Worm (Caenorhabditis elegans) whole organism, mixed stage, embryonic: Measurements from ENCODE around the gene C28C12.12.

Source experiments
- M03D4.4 ChIP-seq: sonication (generic microtip); optimal IDR thresholded peaks from 2 replicates; lab custom pipeline; 2017; ENCODE audit warnings: mild to moderate bottlenecking, missing genetic modification characterization, missing compliant biosample characterization
- bed-3 ChIP-seq: fragments of 200-800 bp; sonication (Bioruptor generic); optimal IDR thresholded peaks from 3 replicates; lab custom pipeline; 2018; ENCODE audit warnings: mild to moderate bottlenecking, missing genetic modification characterization, moderate library complexity, missing compliant biosample characterization
- blmp-1 ChIP-seq: fragments of 150-350 bp; optimal IDR thresholded peaks from 2 replicates; lab custom pipeline; 2014; ENCODE audit warnings: missing biosample characterization, missing genetic modification characterization
- ceh-39 ChIP-seq: fragments of 150-350 bp; optimal IDR thresholded peaks from 2 replicates; lab custom pipeline; 2014; ENCODE audit warnings: missing biosample characterization, missing genetic modification characterization
- ceh-43 ChIP-seq: fragments of 200-800 bp; sonication (Bioruptor generic); optimal IDR thresholded peaks from 2 replicates; lab custom pipeline; 2018; ENCODE audit warnings: mild to moderate bottlenecking, missing genetic modification characterization, moderate library complexity, missing compliant biosample characterization
- ceh-83 ChIP-seq: fragments of 200-800 bp; sonication (Bioruptor generic); optimal IDR thresholded peaks from 2 replicates; lab custom pipeline; 2018; ENCODE audit warnings: mild to moderate bottlenecking, missing genetic modification characterization, missing compliant biosample characterization
- ces-1 ChIP-seq: fragments of 150-350 bp; optimal IDR thresholded peaks from 2 replicates; lab custom pipeline; 2014; ENCODE audit warnings: missing biosample characterization, missing genetic modification reagents, missing genetic modification characterization
- cnd-1 ChIP-seq: fragments of 200-800 bp; sonication (Bioruptor generic); optimal IDR thresholded peaks from 2 replicates; lab custom pipeline; 2018; ENCODE audit warnings: mild to moderate bottlenecking, missing genetic modification characterization, missing compliant biosample characterization
- drap-1 ChIP-seq: fragments of 200-800 bp; sonication (Bioruptor generic); optimal IDR thresholded peaks from 3 replicates; lab custom pipeline; 2018; ENCODE audit warnings: mild to moderate bottlenecking, missing genetic modification characterization, missing compliant biosample characterization
- elt-1 ChIP-seq: sonication (generic microtip); optimal IDR thresholded peaks from 2 replicates; lab custom pipeline; 2017; ENCODE audit warnings: missing genetic modification characterization, mild to moderate bottlenecking, missing compliant biosample characterization, antibody characterized with exemption, moderate library complexity, borderline replicate concordance; ENCODE audit not compliant: insufficient read depth
- elt-3 ChIP-seq: fragments of 150-350 bp; optimal IDR thresholded peaks from 2 replicates; lab custom pipeline; 2014; ENCODE audit warnings: missing biosample characterization, missing genetic modification characterization
- flh-1 ChIP-seq: fragments of 200-800 bp; sonication (Bioruptor generic); optimal IDR thresholded peaks from 2 replicates; lab custom pipeline; 2018; ENCODE audit warnings: mild to moderate bottlenecking, missing genetic modification characterization, moderate library complexity, missing compliant biosample characterization
- ham-2 ChIP-seq: fragments of 200-800 bp; sonication (Bioruptor generic); optimal IDR thresholded peaks from 2 replicates; lab custom pipeline; 2018; ENCODE audit warnings: mild to moderate bottlenecking, missing genetic modification characterization, missing compliant biosample characterization
- hlh-1 ChIP-seq: fragments of 150-350 bp; optimal IDR thresholded peaks from 2 replicates; lab custom pipeline; 2014; ENCODE audit warnings: missing biosample characterization, missing genetic modification reagents, missing genetic modification characterization
- lin-13 ChIP-seq: fragments of 150-350 bp; optimal IDR thresholded peaks from 2 replicates; lab custom pipeline; 2014; ENCODE audit warnings: missing biosample characterization, missing genetic modification characterization
- lin-32 ChIP-seq: fragments of 200-800 bp; sonication (Bioruptor generic); optimal IDR thresholded peaks from 2 replicates; lab custom pipeline; 2018; ENCODE audit warnings: mild to moderate bottlenecking, missing genetic modification characterization, missing compliant biosample characterization
- lsy-2 ChIP-seq: fragments of 150-350 bp; optimal IDR thresholded peaks from 2 replicates; lab custom pipeline; 2014; ENCODE audit warnings: missing biosample characterization, missing genetic modification characterization
- mab-5 ChIP-seq: fragments of 150-350 bp; optimal IDR thresholded peaks from 2 replicates; lab custom pipeline; 2014; ENCODE audit warnings: missing biosample characterization, missing genetic modification characterization
- mep-1 ChIP-seq: fragments of 150-350 bp; optimal IDR thresholded peaks from 2 replicates; lab custom pipeline; 2017; ENCODE audit warnings: missing biosample characterization, missing genetic modification reagents, missing genetic modification characterization, inconsistent platforms
- mls-2 ChIP-seq: sonication (generic microtip); optimal IDR thresholded peaks from 2 replicates; lab custom pipeline; 2016; ENCODE audit warnings: mild to moderate bottlenecking, missing genetic modification characterization, moderate library complexity, missing compliant biosample characterization
- nhr-12 ChIP-seq: fragments of 150-350 bp; optimal IDR thresholded peaks from 2 replicates; lab custom pipeline; 2014; ENCODE audit warnings: missing biosample characterization, missing genetic modification characterization
- nhr-2 ChIP-seq: fragments of 150-350 bp; optimal IDR thresholded peaks from 2 replicates; lab custom pipeline; 2014; ENCODE audit warnings: missing biosample characterization, missing genetic modification characterization
- nhr-237 ChIP-seq: fragments of 150-350 bp; optimal IDR thresholded peaks from 2 replicates; lab custom pipeline; 2014; ENCODE audit warnings: missing biosample characterization, missing genetic modification characterization
- nhr-28 ChIP-seq: fragments of 150-350 bp; optimal IDR thresholded peaks from 2 replicates; lab custom pipeline; 2014; ENCODE audit warnings: missing biosample characterization, missing genetic modification characterization
- nhr-76 ChIP-seq: sonication (generic microtip); optimal IDR thresholded peaks from 2 replicates; lab custom pipeline; 2017; ENCODE audit warnings: missing biosample characterization, missing genetic modification characterization
- pha-4 ChIP-seq: fragments of 150-350 bp; optimal IDR thresholded peaks from 2 replicates; lab custom pipeline; 2018; ENCODE audit warnings: missing biosample characterization, missing genetic modification reagents, missing genetic modification characterization
- sem-2 ChIP-seq: fragments of 200-800 bp; sonication (Bioruptor generic); optimal IDR thresholded peaks from 2 replicates; lab custom pipeline; 2018; ENCODE audit warnings: mild to moderate bottlenecking, missing genetic modification characterization, missing compliant biosample characterization
- snpc-4 ChIP-seq: fragments of 150-350 bp; optimal IDR thresholded peaks from 2 replicates; lab custom pipeline; 2014; ENCODE audit warnings: missing biosample characterization, missing genetic modification characterization
- sptf-1 ChIP-seq: sonication (generic microtip); optimal IDR thresholded peaks from 2 replicates; lab custom pipeline; 2017; ENCODE audit warnings: mild to moderate bottlenecking, missing genetic modification characterization, moderate library complexity, missing compliant biosample characterization
- tbx-8 ChIP-seq: fragments of 200-800 bp; sonication (Bioruptor generic); optimal IDR thresholded peaks from 2 replicates; lab custom pipeline; 2018; ENCODE audit warnings: mild to moderate bottlenecking, missing genetic modification characterization, moderate library complexity, missing compliant biosample characterization
- unc-120 ChIP-seq: sonication (generic microtip); optimal IDR thresholded peaks from 2 replicates; lab custom pipeline; 2017; ENCODE audit warnings: missing genetic modification characterization, missing compliant biosample characterization; ENCODE audit not compliant: poor library complexity, severe bottlenecking
- unc-39 ChIP-seq: fragments of 150-350 bp; optimal IDR thresholded peaks from 2 replicates; lab custom pipeline; 2014; ENCODE audit warnings: missing biosample characterization, missing genetic modification characterization
- unc-62 ChIP-seq: fragments of 150-350 bp; optimal IDR thresholded peaks from 2 replicates; lab custom pipeline; 2014; ENCODE audit warnings: missing biosample characterization, missing genetic modification reagents, missing genetic modification characterization
- zip-8 ChIP-seq: fragments of 150-350 bp; optimal IDR thresholded peaks from 2 replicates; lab custom pipeline; 2014; ENCODE audit warnings: missing biosample characterization, missing genetic modification characterization
- ztf-11 ChIP-seq: fragments of 150-350 bp; optimal IDR thresholded peaks from 2 replicates; lab custom pipeline; 2014; ENCODE audit warnings: missing biosample characterization, missing genetic modification characterization

Gene C28C12.12

ce11 chrIV:8511056-8511455 is 14.9 kb upstream of the C28C12.12 start, which contains the start of gene mes-6:
TSS of gene mes-6 (plus strand) at chrIV:8511284.
- TF ChIP-seq lin-13 (tag; lab: Kevin White, UChicago) (peak; percentile 47), mls-2 (tag; lab: Kevin White, UChicago) (no peak), flh-1 (GFP tag; lab: Kevin White, UChicago) (no peak), unc-39 (tag; lab: Kevin White, UChicago) (no peak), bed-3 (GFP tag; lab: Kevin White, UChicago) (no peak), snpc-4 (tag; lab: Kevin White, UChicago) (no peak), zip-8 (tag; lab: Kevin White, UChicago) (no peak), ham-2 (GFP tag; lab: Kevin White, UChicago) (no peak), hlh-1 (tag; lab: Kevin White, UChicago) (no peak), ceh-43 (GFP tag; lab: Kevin White, UChicago) (no peak), sem-2 (GFP tag; lab: Kevin White, UChicago) (no peak), drap-1 (GFP tag; lab: Kevin White, UChicago) (no peak), cnd-1 (tag; lab: Kevin White, UChicago) (no peak), unc-62 (no peak), nhr-76 (tag; lab: Kevin White, UChicago) (no peak), unc-120 (tag; lab: Kevin White, UChicago) (no peak), mep-1 (tag; lab: Kevin White, UChicago) (peak; percentile 73), elt-1 (no peak), ceh-39 (no peak), ceh-83 (GFP tag; lab: Kevin White, UChicago) (no peak), ztf-11 (tag; lab: Kevin White, UChicago) (no peak), mab-5 (tag; lab: Kevin White, UChicago) (no peak), nhr-12 (tag; lab: Kevin White, UChicago) (no peak), tbx-8 (GFP tag; lab: Kevin White, UChicago) (no peak), M03D4.4 (tag; lab: Kevin White, UChicago) (no peak), nhr-2 (tag; lab: Kevin White, UChicago) (no peak), blmp-1 (tag; lab: Kevin White, UChicago) (no peak), nhr-28 (tag; lab: Kevin White, UChicago) (no peak), pha-4 (tag; lab: Kevin White, UChicago) (no peak), ces-1 (GFP tag; lab: Kevin White, UChicago) (peak; percentile 96), sptf-1 (tag; lab: Kevin White, UChicago) (no peak), lsy-2 (tag; lab: Kevin White, UChicago) (peak; percentile 57)

ce11 chrIV:8510534-8510933 is 14.4 kb upstream of the C28C12.12 start, which contains the start of gene tag-77:
TSS of gene tag-77 (minus strand) at chrIV:8510548.
- no peak for TF ChIP-seq nhr-237
- TF ChIP-seq mab-5 (tag; lab: Kevin White, UChicago) = no peak
- no peak for TF ChIP-seq snpc-4 (tag; lab: Kevin White, UChicago)
- no peak for TF ChIP-seq unc-39 (tag; lab: Kevin White, UChicago)
- no peak for TF ChIP-seq M03D4.4 (tag; lab: Kevin White, UChicago)
- no peak for TF ChIP-seq flh-1 (GFP tag; lab: Kevin White, UChicago)
- TF ChIP-seq ces-1 (GFP tag; lab: Kevin White, UChicago) = no peak
- TF ChIP-seq ceh-83 (GFP tag; lab: Kevin White, UChicago) = no peak
- no peak for TF ChIP-seq elt-3
- no peak for TF ChIP-seq zip-8 (tag; lab: Kevin White, UChicago)
- no peak for TF ChIP-seq blmp-1 (tag; lab: Kevin White, UChicago)

ce11 chrIV:8506034-8506433 is 9.9 kb upstream of the C28C12.12 start:
- TF ChIP-seq nhr-237 (no peak), elt-3 (no peak), ceh-39 (no peak), hlh-1 (tag; lab: Kevin White, UChicago) (no peak), tbx-8 (GFP tag; lab: Kevin White, UChicago) (no peak), mab-5 (tag; lab: Kevin White, UChicago) (no peak), bed-3 (GFP tag; lab: Kevin White, UChicago) (no peak), M03D4.4 (tag; lab: Kevin White, UChicago) (no peak), mep-1 (tag; lab: Kevin White, UChicago) (no peak), nhr-2 (tag; lab: Kevin White, UChicago) (no peak), ceh-43 (GFP tag; lab: Kevin White, UChicago) (no peak), blmp-1 (tag; lab: Kevin White, UChicago) (no peak), lsy-2 (tag; lab: Kevin White, UChicago) (no peak), zip-8 (tag; lab: Kevin White, UChicago) (no peak), ceh-83 (GFP tag; lab: Kevin White, UChicago) (no peak), mls-2 (tag; lab: Kevin White, UChicago) (no peak), lin-32 (GFP tag; lab: Kevin White, UChicago) (no peak), nhr-28 (tag; lab: Kevin White, UChicago) (no peak)
